Fruit fly (Drosophila melanogaster): ENCODE data around the gene Sac1.
A peak's percentile ranks its signal among the peaks of the same experiment; 100 is the strongest.

Sac1 gene

DNA sequence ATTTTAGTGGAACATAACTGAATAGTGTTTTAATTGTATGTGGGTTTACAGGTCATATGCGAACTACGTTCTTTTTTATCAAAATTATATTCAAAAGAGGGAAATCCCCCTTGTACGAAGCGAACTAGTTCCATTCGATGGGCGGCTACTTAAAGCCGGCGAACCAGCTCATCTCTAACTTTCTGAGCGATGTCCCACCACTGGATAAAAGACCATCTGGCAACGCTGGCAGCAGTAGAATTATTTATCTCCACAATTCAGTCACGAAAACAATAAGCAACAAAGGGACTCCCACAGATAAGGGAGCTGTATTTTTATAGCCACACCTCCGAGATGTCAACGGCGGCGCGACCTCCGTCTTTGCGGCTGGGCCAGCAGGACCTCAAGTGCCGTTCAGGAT is 48.1 kb downstream of the Sac1 start, which contains the start of gene Rabex-5 (continued):
- TF ChIP-seq CG13775 (GFP tag; optimal IDR thresholded peaks at IDR 0.05) = no peak
- no peak for TF ChIP-seq eyg (GFP tag; optimal IDR thresholded peaks at IDR 0.05)
- TF ChIP-seq CG17912 (GFP tag; optimal IDR thresholded peaks at IDR 0.05) = peak; percentile 39
- TF ChIP-seq CG14050 (GFP tag; IDR thresholded peaks at IDR 0.05) = no peak
- no peak for TF ChIP-seq Atf-2 (GFP tag; optimal IDR thresholded peaks at IDR 0.05)
- no peak for TF ChIP-seq gce (GFP tag; IDR thresholded peaks at IDR 0.05)
- TF ChIP-seq NFAT (GFP tag; IDR thresholded peaks at IDR 0.05) = peak; percentile 44; the same call in 1 of the 2 replicates
- TF ChIP-seq CG10979 (tag; optimal IDR thresholded peaks at IDR 0.05) = peak; percentile 9
- peak; percentile 78 for TF ChIP-seq hbn (GFP tag; IDR thresholded peaks at IDR 0.05; ENCODE audit: partially characterized antibody)
- TF ChIP-seq CG43689 (GFP tag; IDR thresholded peaks at IDR 0.05) = no peak
- TF ChIP-seq her (GFP tag; optimal IDR thresholded peaks at IDR 0.05) = peak; percentile 65
- no peak for TF ChIP-seq cwo (GFP tag; optimal IDR thresholded peaks at IDR 0.05)
- no peak for TF ChIP-seq fru (optimal IDR thresholded peaks at IDR 0.05)
- no peak for TF ChIP-seq dmrt11E (tag; optimal IDR thresholded peaks at IDR 0.05)
- no peak for TF ChIP-seq gro (GFP tag; optimal IDR thresholded peaks at IDR 0.05)
- no peak for TF ChIP-seq lbe (GFP tag; optimal IDR thresholded peaks at IDR 0.05)
- no peak for TF ChIP-seq Eip74EF (GFP tag; optimal IDR thresholded peaks at IDR 0.05)
- TF ChIP-seq chn (GFP tag; optimal IDR thresholded peaks at IDR 0.05) = peak; percentile 37
- TF ChIP-seq D19A (tag; optimal IDR thresholded peaks at IDR 0.05) = no peak
- peak; percentile 45 for TF ChIP-seq CG12155 (GFP tag; optimal IDR thresholded peaks at IDR 0.05)
- no peak for TF ChIP-seq CG17385 (GFP tag; optimal IDR thresholded peaks at IDR 0.05)
- no peak for TF ChIP-seq CG17361 (GFP tag; IDR thresholded peaks at IDR 0.05)
- TF ChIP-seq CG14014 (GFP tag; IDR thresholded peaks at IDR 0.05) = no peak
- no peak for TF ChIP-seq tll (GFP tag; optimal IDR thresholded peaks at IDR 0.05)
- TF ChIP-seq CG6254 (GFP tag; optimal IDR thresholded peaks at IDR 0.05) = no peak
- peak; percentile 2 for TF ChIP-seq CG10209 (GFP tag; optimal IDR thresholded peaks at IDR 0.05)
- TF ChIP-seq CG11695 (GFP tag; IDR thresholded peaks at IDR 0.05) = no peak
- no peak for TF ChIP-seq cas (GFP tag; IDR thresholded peaks at IDR 0.05)
- TF ChIP-seq knrl (GFP tag; IDR thresholded peaks at IDR 0.05; ENCODE audit: partially characterized antibody) = peak; percentile 88
- peak; percentile 97 for TF ChIP-seq Sry-δ (GFP tag; optimal IDR thresholded peaks at IDR 0.05)
- TF ChIP-seq phol (tag; optimal IDR thresholded peaks at IDR 0.05) = peak; percentile 32
- no peak for TF ChIP-seq CG11085 (GFP tag; IDR thresholded peaks at IDR 0.05)
- no peak for TF ChIP-seq Ravus (GFP tag; IDR thresholded peaks at IDR 0.05)
- TF ChIP-seq sqz (GFP tag; optimal IDR thresholded peaks at IDR 0.05) = no peak
- TF ChIP-seq CG31441 (GFP tag; IDR thresholded peaks at IDR 0.05) = no peak
- no peak for TF ChIP-seq CG16815 (GFP tag; optimal IDR thresholded peaks at IDR 0.05)
- no peak for TF ChIP-seq cad (GFP tag; optimal IDR thresholded peaks at IDR 0.05)
- TF ChIP-seq Bdp1 (GFP tag; optimal IDR thresholded peaks at IDR 0.05) = no peak
- no peak for TF ChIP-seq Lim3 (GFP tag; IDR thresholded peaks at IDR 0.05)
- TF ChIP-seq ems (GFP tag; optimal IDR thresholded peaks at IDR 0.05) = peak; percentile 14
- no peak for TF ChIP-seq CG14667 (GFP tag; IDR thresholded peaks at IDR 0.05)
- peak; percentile 46; the same call in 2 of the 3 replicates for TF ChIP-seq Dbx (GFP tag; IDR thresholded peaks at IDR 0.05)
- TF ChIP-seq al (GFP tag; IDR thresholded peaks at IDR 0.05) = 0 out of 2 replicates have a peak, but pooled peaks have one; percentile 14
- peak; percentile 10 for TF ChIP-seq Dek (tag; optimal IDR thresholded peaks at IDR 0.05)
- no peak for TF ChIP-seq cato (GFP tag; optimal IDR thresholded peaks at IDR 0.05; ENCODE audit: borderline replicate concordance)
- TF ChIP-seq CG15011 (GFP tag; optimal IDR thresholded peaks at IDR 0.05) = no peak
- no peak for TF ChIP-seq Hr39 (optimal IDR thresholded peaks at IDR 0.05)
- no peak for TF ChIP-seq CG1529 (GFP tag; optimal IDR thresholded peaks at IDR 0.05)
- TF ChIP-seq Side (GFP tag; optimal IDR thresholded peaks at IDR 0.05) = no peak
- no peak for TF ChIP-seq CG10462 (GFP tag; optimal IDR thresholded peaks at IDR 0.05)
- TF ChIP-seq Vsx1 (GFP tag; optimal IDR thresholded peaks at IDR 0.05) = no peak
- no peak for TF ChIP-seq CG8281 (tag; optimal IDR thresholded peaks at IDR 0.05)
- TF ChIP-seq hth (optimal IDR thresholded peaks at IDR 0.05) = no peak

Data from whole organism, embryonic.